Fruit fly (Drosophila melanogaster) whole organism, adult: ENCODE measurements around the gene CG7182.

ENCODE experiments used
- CG12768 ChIP-seq: fragments of 200-800 bp; sonication (Bioruptor generic); optimal IDR thresholded peaks from 2 replicates; lab custom pipeline; 2017; ENCODE audit warnings: missing biosample characterization, missing genetic modification characterization, mild to moderate bottlenecking, moderate library complexity, missing genetic modification reagents
- CG14711 ChIP-seq: fragments of 200-800 bp; sonication (Bioruptor generic); optimal IDR thresholded peaks from 2 replicates; lab custom pipeline; 2018; ENCODE audit warnings: missing biosample characterization, mild to moderate bottlenecking, missing genetic modification characterization, moderate library complexity
- CG1620 ChIP-seq: fragments of 200-800 bp; sonication (Bioruptor generic); optimal IDR thresholded peaks from 2 replicates; lab custom pipeline; 2016; ENCODE audit warnings: missing biosample characterization, missing genetic modification characterization
- CG5204 ChIP-seq: fragments of 200-800 bp; sonication (Bioruptor generic); optimal IDR thresholded peaks from 2 replicates; lab custom pipeline; 2016; ENCODE audit warnings: missing biosample characterization, missing genetic modification characterization
- Clk ChIP-seq: fragments of 200-800 bp; sonication (Bioruptor generic); optimal IDR thresholded peaks from 2 replicates; lab custom pipeline; 2017; ENCODE audit warnings: missing biosample characterization, missing genetic modification characterization
- Crg-1 ChIP-seq: fragments of 200-800 bp; sonication (Bioruptor generic); optimal IDR thresholded peaks from 2 replicates; lab custom pipeline; 2016; ENCODE audit warnings: missing biosample characterization, missing genetic modification characterization
- Hr96 ChIP-seq: fragments of 200-800 bp; sonication (Bioruptor generic); optimal IDR thresholded peaks from 2 replicates; lab custom pipeline; 2016; ENCODE audit warnings: missing biosample characterization, missing genetic modification characterization
- Mnt ChIP-seq: fragments of 200-800 bp; sonication (Bioruptor generic); optimal IDR thresholded peaks from 2 replicates; lab custom pipeline; 2016; ENCODE audit warnings: missing biosample characterization, mild to moderate bottlenecking, missing genetic modification characterization
- bab1 ChIP-seq: fragments of 200-800 bp; sonication (Bioruptor generic); optimal IDR thresholded peaks from 3 replicates; lab custom pipeline; 2019; ENCODE audit warnings: missing biosample characterization, mild to moderate bottlenecking, missing genetic modification characterization, moderate library complexity
- cic ChIP-seq: fragments of 200-800 bp; sonication (Bioruptor generic); optimal IDR thresholded peaks from 2 replicates; lab custom pipeline; 2017; ENCODE audit warnings: missing biosample characterization, mild to moderate bottlenecking, missing genetic modification characterization, moderate library complexity
- cnc ChIP-seq, 2 experiments: fragments of >200 bp; optimal IDR thresholded peaks; 2 replicates each; lab custom pipeline; 2017
- kay ChIP-seq: fragments of 200-800 bp; sonication (Bioruptor generic); peaks from one replicate; lab custom pipeline; 2016; ENCODE audit warnings: missing biosample characterization, missing genetic modification characterization, borderline replicate concordance
- ovo ChIP-seq: fragments of 200-800 bp; sonication (Bioruptor generic); optimal IDR thresholded peaks from 2 replicates; lab custom pipeline; 2016; ENCODE audit warnings: missing biosample characterization, missing genetic modification characterization
- pad ChIP-seq: fragments of 200-800 bp; sonication (Bioruptor generic); optimal IDR thresholded peaks from 3 replicates; lab custom pipeline; 2017; ENCODE audit warnings: missing biosample characterization, missing genetic modification characterization, mild to moderate bottlenecking, moderate library complexity, missing genetic modification reagents
- tj ChIP-seq: fragments of 200-800 bp; sonication (Bioruptor generic); optimal IDR thresholded peaks from 3 replicates; lab custom pipeline; 2017; ENCODE audit warnings: missing biosample characterization, mild to moderate bottlenecking, missing genetic modification characterization, moderate library complexity
- toe ChIP-seq: fragments of 200-800 bp; sonication (Bioruptor generic); optimal IDR thresholded peaks from 2 replicates; lab custom pipeline; 2016; ENCODE audit warnings: missing biosample characterization, missing genetic modification characterization

Gene CG7182

DNA sequence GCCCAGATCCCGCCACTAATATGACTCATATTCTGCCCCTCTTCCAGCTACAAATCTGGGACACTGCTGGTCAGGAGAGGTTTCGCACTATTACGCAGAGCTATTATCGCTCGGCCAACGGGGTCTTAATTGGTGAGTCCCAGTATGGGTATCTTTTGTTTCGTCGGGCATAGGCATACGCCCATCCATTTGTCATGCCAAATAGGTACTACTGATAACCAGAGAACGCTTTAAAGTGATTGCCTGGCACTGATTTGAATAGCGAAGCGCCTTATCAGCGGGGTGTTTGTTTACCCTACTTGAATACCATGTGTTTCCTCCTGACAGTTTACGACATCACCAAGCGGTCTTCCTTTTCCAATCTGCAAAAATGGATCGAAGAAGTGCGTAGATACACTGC is 48.7 kb downstream of the CG7182 start:
- TF ChIP-seq cic (GFP tag; lab: Kevin White, UChicago) (peak; percentile 24), Mnt (GFP tag; lab: Kevin White, UChicago) (peak; percentile 68), Clk (no peak)

dm6 chr3L:8296941-8297340 is 49.2 kb downstream of the CG7182 start, which contains the start of gene Rab19:
TSS of gene Rab19 (plus strand) at chr3L:8297018.
- TF ChIP-seq kay (GFP tag; lab: Kevin White, UChicago) (peak; percentile 96), bab1 (peak; percentile 0), ovo (no peak)

dm6 chr3L:8295227-8295626 is 51.0 kb downstream of the CG7182 start, which contains the start of gene CG7201:
TSS of gene CG7201 (minus strand) at chr3L:8295327.
- TF ChIP-seq CG14711 (tag; lab: Kevin White, UChicago) (no peak), Hr96 (GFP tag; lab: Kevin White, UChicago) (no peak), pad (no peak), bab1 (no peak), CG5204 (GFP tag; lab: Kevin White, UChicago) (no peak), tj (GFP tag; lab: Kevin White, UChicago) (no peak), CG12768 (GFP tag; lab: Kevin White, UChicago) (no peak), cic (GFP tag; lab: Kevin White, UChicago) (no peak), cnc (optimal IDR thresholded peaks at IDR 0.05; lab: Kevin White, UChicago) (no peak), ovo (no peak), Clk (no peak), Crg-1 (GFP tag; lab: Kevin White, UChicago) (no peak), toe (GFP tag; lab: Kevin White, UChicago) (no peak), Mnt (GFP tag; lab: Kevin White, UChicago) (no peak), kay (GFP tag; lab: Kevin White, UChicago) (no peak), CG1620 (no peak)
